In the genomic region with DNA sequence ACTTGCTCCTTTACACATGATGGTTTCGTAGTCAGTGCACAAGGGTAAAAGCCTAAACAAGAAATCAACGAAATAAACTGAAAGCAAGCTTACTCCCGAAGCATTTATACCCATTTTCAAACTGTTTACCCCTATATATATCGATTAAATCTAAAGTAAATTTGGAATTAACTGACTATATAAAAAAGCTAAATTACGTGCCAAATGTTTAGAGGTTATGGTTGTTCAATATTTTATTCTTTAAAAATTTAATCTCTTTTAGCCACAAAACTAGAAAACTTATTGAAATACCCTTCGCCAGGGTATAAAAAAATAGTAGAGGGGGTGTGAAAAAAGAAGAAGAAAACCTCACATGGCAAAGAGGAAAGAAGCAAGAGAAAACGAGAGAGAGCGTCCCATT, we compare ENCODE assay signal across 1 fruit fly cellular context.
TF ChIP-seq lines count a peak whose summit lies in the region.

No protein-coding gene starts in this region.

TF ChIP-seq in whole organism, embryonic, 481 proteins besides CTCF, POLR2A, EP300 and RAD21 (continued from another document):
- peak; percentile 22 to 75 for TF ChIP-seq Hr51 (GFP tag; optimal IDR thresholded peaks at IDR 0.05; lab: Kevin White, UChicago)
- no peak for TF ChIP-seq CG7357 (GFP tag; IDR thresholded peaks at IDR 0.05; lab: Robert Waterston, UW)
- peak in 1 of 2 experiments; percentile 27 for TF ChIP-seq Eip74EF (GFP tag; optimal IDR thresholded peaks at IDR 0.05; lab: Kevin White, UChicago)
- TF ChIP-seq fd102C (GFP tag; optimal IDR thresholded peaks at IDR 0.05; lab: Kevin White, UChicago): no peak
- TF ChIP-seq phol (tag; optimal IDR thresholded peaks at IDR 0.05; lab: Kevin White, UChicago): peak; percentile 65
- no peak for TF ChIP-seq cad (GFP tag; optimal IDR thresholded peaks at IDR 0.05; lab: Kevin White, UChicago)
- no peak for TF ChIP-seq bbx (GFP tag; IDR thresholded peaks at IDR 0.05; lab: Robert Waterston, UW; ENCODE audit: partially characterized antibody)
- peak; percentile 29 for TF ChIP-seq az2 (GFP tag; optimal IDR thresholded peaks at IDR 0.05; lab: Kevin White, UChicago)
- peak; percentile 81 for TF ChIP-seq CG9727 (GFP tag; optimal IDR thresholded peaks at IDR 0.05; lab: Kevin White, UChicago)
- no peak for TF ChIP-seq CG11247 (GFP tag; IDR thresholded peaks at IDR 0.05; lab: Robert Waterston, UW)
- TF ChIP-seq CG9215 (GFP tag; IDR thresholded peaks at IDR 0.05; lab: Robert Waterston, UW): no peak
- no peak for TF ChIP-seq CG6175 (GFP tag; IDR thresholded peaks at IDR 0.05; lab: Robert Waterston, UW)
- TF ChIP-seq CG10654 (GFP tag; optimal IDR thresholded peaks at IDR 0.05; lab: Kevin White, UChicago): peak; percentile 28
- TF ChIP-seq CG9876 (GFP tag; optimal IDR thresholded peaks at IDR 0.05; lab: Kevin White, UChicago): no peak
- TF ChIP-seq CG30431 (GFP tag; optimal IDR thresholded peaks at IDR 0.05; lab: Kevin White, UChicago): no peak
- TF ChIP-seq sd (tag; optimal IDR thresholded peaks at IDR 0.05; lab: Kevin White, UChicago): no peak
- TF ChIP-seq Vsx1 (GFP tag; optimal IDR thresholded peaks at IDR 0.05; lab: Kevin White, UChicago): peak; percentile 33
- no peak for TF ChIP-seq CG17186 (GFP tag; optimal IDR thresholded peaks at IDR 0.05; lab: Kevin White, UChicago)
- peak; percentile 29; the same call in 1 of the 2 replicates for TF ChIP-seq onecut (GFP tag; IDR thresholded peaks at IDR 0.05; lab: Robert Waterston, UW)
- TF ChIP-seq CG5953 (GFP tag; IDR thresholded peaks at IDR 0.05; lab: Robert Waterston, UW): no peak
- no peak for TF ChIP-seq ftz-f1 (GFP tag; optimal IDR thresholded peaks at IDR 0.05; lab: Kevin White, UChicago)
- 0 out of 2 replicates have a peak, but pooled peaks have one; percentile 13 for TF ChIP-seq sob (GFP tag; IDR thresholded peaks at IDR 0.05; lab: Robert Waterston, UW)
- TF ChIP-seq D19A (tag; optimal IDR thresholded peaks at IDR 0.05; lab: Kevin White, UChicago): peak; percentile 93
- peak; percentile 59 for TF ChIP-seq CG18619 (GFP tag; optimal IDR thresholded peaks at IDR 0.05; lab: Kevin White, UChicago)
- no peak for TF ChIP-seq Ets97D (GFP tag; optimal IDR thresholded peaks at IDR 0.05; lab: Kevin White, UChicago)
- TF ChIP-seq Hr3 (GFP tag; optimal IDR thresholded peaks at IDR 0.05; lab: Kevin White, UChicago): peak; percentile 65
- TF ChIP-seq NfI (GFP tag; optimal IDR thresholded peaks at IDR 0.05; lab: Kevin White, UChicago): peak; percentile 41
- peak; percentile 10 for TF ChIP-seq CG17568 (GFP tag; optimal IDR thresholded peaks at IDR 0.05; lab: Kevin White, UChicago)
- no peak for TF ChIP-seq fru (optimal IDR thresholded peaks at IDR 0.05; lab: Kevin White, UChicago)
- peak; percentile 69 for TF ChIP-seq unpg (GFP tag; optimal IDR thresholded peaks at IDR 0.05; lab: Kevin White, UChicago)
- no peak for TF ChIP-seq vfl (GFP tag; optimal IDR thresholded peaks at IDR 0.05; lab: Kevin White, UChicago)
- no peak for TF ChIP-seq sqz (GFP tag; optimal IDR thresholded peaks at IDR 0.05; lab: Kevin White, UChicago)
- TF ChIP-seq CG8290 (GFP tag; optimal IDR thresholded peaks at IDR 0.05; lab: Kevin White, UChicago): no peak
- no peak for TF ChIP-seq CG8290 (tag; optimal IDR thresholded peaks at IDR 0.05; lab: Kevin White, UChicago)
- peak; percentile 16 for TF ChIP-seq CG12155 (GFP tag; optimal IDR thresholded peaks at IDR 0.05; lab: Kevin White, UChicago)
